Worm (Caenorhabditis elegans) whole organism, mixed stage, embryonic: ENCODE results near the gene thk-1.

Source experiments
- M03D4.4 ChIP-seq: sonication (generic microtip); optimal IDR thresholded peaks from 2 replicates; lab custom pipeline; 2017; ENCODE audit warnings: mild to moderate bottlenecking, missing genetic modification characterization, missing compliant biosample characterization
- bed-3 ChIP-seq: fragments of 200-800 bp; sonication (Bioruptor generic); optimal IDR thresholded peaks from 3 replicates; lab custom pipeline; 2018; ENCODE audit warnings: mild to moderate bottlenecking, missing genetic modification characterization, moderate library complexity, missing compliant biosample characterization
- blmp-1 ChIP-seq: fragments of 150-350 bp; optimal IDR thresholded peaks from 2 replicates; lab custom pipeline; 2014; ENCODE audit warnings: missing biosample characterization, missing genetic modification characterization
- ceh-39 ChIP-seq: fragments of 150-350 bp; optimal IDR thresholded peaks from 2 replicates; lab custom pipeline; 2014; ENCODE audit warnings: missing biosample characterization, missing genetic modification characterization
- ceh-43 ChIP-seq: fragments of 200-800 bp; sonication (Bioruptor generic); optimal IDR thresholded peaks from 2 replicates; lab custom pipeline; 2018; ENCODE audit warnings: mild to moderate bottlenecking, missing genetic modification characterization, moderate library complexity, missing compliant biosample characterization
- ceh-83 ChIP-seq: fragments of 200-800 bp; sonication (Bioruptor generic); optimal IDR thresholded peaks from 2 replicates; lab custom pipeline; 2018; ENCODE audit warnings: mild to moderate bottlenecking, missing genetic modification characterization, missing compliant biosample characterization
- ces-1 ChIP-seq: fragments of 150-350 bp; optimal IDR thresholded peaks from 2 replicates; lab custom pipeline; 2014; ENCODE audit warnings: missing biosample characterization, missing genetic modification reagents, missing genetic modification characterization
- cnd-1 ChIP-seq: fragments of 200-800 bp; sonication (Bioruptor generic); optimal IDR thresholded peaks from 2 replicates; lab custom pipeline; 2018; ENCODE audit warnings: mild to moderate bottlenecking, missing genetic modification characterization, missing compliant biosample characterization
- drap-1 ChIP-seq: fragments of 200-800 bp; sonication (Bioruptor generic); optimal IDR thresholded peaks from 3 replicates; lab custom pipeline; 2018; ENCODE audit warnings: mild to moderate bottlenecking, missing genetic modification characterization, missing compliant biosample characterization
- elt-3 ChIP-seq: fragments of 150-350 bp; optimal IDR thresholded peaks from 2 replicates; lab custom pipeline; 2014; ENCODE audit warnings: missing biosample characterization, missing genetic modification characterization
- flh-1 ChIP-seq: fragments of 200-800 bp; sonication (Bioruptor generic); optimal IDR thresholded peaks from 2 replicates; lab custom pipeline; 2018; ENCODE audit warnings: mild to moderate bottlenecking, missing genetic modification characterization, moderate library complexity, missing compliant biosample characterization
- ham-2 ChIP-seq: fragments of 200-800 bp; sonication (Bioruptor generic); optimal IDR thresholded peaks from 2 replicates; lab custom pipeline; 2018; ENCODE audit warnings: mild to moderate bottlenecking, missing genetic modification characterization, missing compliant biosample characterization
- hlh-1 ChIP-seq: fragments of 150-350 bp; optimal IDR thresholded peaks from 2 replicates; lab custom pipeline; 2014; ENCODE audit warnings: missing biosample characterization, missing genetic modification reagents, missing genetic modification characterization
- lin-13 ChIP-seq: fragments of 150-350 bp; optimal IDR thresholded peaks from 2 replicates; lab custom pipeline; 2014; ENCODE audit warnings: missing biosample characterization, missing genetic modification characterization
- lin-32 ChIP-seq: fragments of 200-800 bp; sonication (Bioruptor generic); optimal IDR thresholded peaks from 2 replicates; lab custom pipeline; 2018; ENCODE audit warnings: mild to moderate bottlenecking, missing genetic modification characterization, missing compliant biosample characterization
- lsy-2 ChIP-seq: fragments of 150-350 bp; optimal IDR thresholded peaks from 2 replicates; lab custom pipeline; 2014; ENCODE audit warnings: missing biosample characterization, missing genetic modification characterization
- mab-5 ChIP-seq: fragments of 150-350 bp; optimal IDR thresholded peaks from 2 replicates; lab custom pipeline; 2014; ENCODE audit warnings: missing biosample characterization, missing genetic modification characterization
- mep-1 ChIP-seq: fragments of 150-350 bp; optimal IDR thresholded peaks from 2 replicates; lab custom pipeline; 2017; ENCODE audit warnings: missing biosample characterization, missing genetic modification reagents, missing genetic modification characterization, inconsistent platforms
- mls-2 ChIP-seq: sonication (generic microtip); optimal IDR thresholded peaks from 2 replicates; lab custom pipeline; 2016; ENCODE audit warnings: mild to moderate bottlenecking, missing genetic modification characterization, moderate library complexity, missing compliant biosample characterization
- nhr-12 ChIP-seq: fragments of 150-350 bp; optimal IDR thresholded peaks from 2 replicates; lab custom pipeline; 2014; ENCODE audit warnings: missing biosample characterization, missing genetic modification characterization
- nhr-2 ChIP-seq: fragments of 150-350 bp; optimal IDR thresholded peaks from 2 replicates; lab custom pipeline; 2014; ENCODE audit warnings: missing biosample characterization, missing genetic modification characterization
- nhr-237 ChIP-seq: fragments of 150-350 bp; optimal IDR thresholded peaks from 2 replicates; lab custom pipeline; 2014; ENCODE audit warnings: missing biosample characterization, missing genetic modification characterization
- nhr-28 ChIP-seq: fragments of 150-350 bp; optimal IDR thresholded peaks from 2 replicates; lab custom pipeline; 2014; ENCODE audit warnings: missing biosample characterization, missing genetic modification characterization
- pha-4 ChIP-seq: fragments of 150-350 bp; optimal IDR thresholded peaks from 2 replicates; lab custom pipeline; 2018; ENCODE audit warnings: missing biosample characterization, missing genetic modification reagents, missing genetic modification characterization
- snpc-4 ChIP-seq: fragments of 150-350 bp; optimal IDR thresholded peaks from 2 replicates; lab custom pipeline; 2014; ENCODE audit warnings: missing biosample characterization, missing genetic modification characterization
- sptf-1 ChIP-seq: sonication (generic microtip); optimal IDR thresholded peaks from 2 replicates; lab custom pipeline; 2017; ENCODE audit warnings: mild to moderate bottlenecking, missing genetic modification characterization, moderate library complexity, missing compliant biosample characterization
- tbx-8 ChIP-seq: fragments of 200-800 bp; sonication (Bioruptor generic); optimal IDR thresholded peaks from 2 replicates; lab custom pipeline; 2018; ENCODE audit warnings: mild to moderate bottlenecking, missing genetic modification characterization, moderate library complexity, missing compliant biosample characterization
- unc-120 ChIP-seq: sonication (generic microtip); optimal IDR thresholded peaks from 2 replicates; lab custom pipeline; 2017; ENCODE audit warnings: missing genetic modification characterization, missing compliant biosample characterization; ENCODE audit not compliant: poor library complexity, severe bottlenecking
- unc-39 ChIP-seq: fragments of 150-350 bp; optimal IDR thresholded peaks from 2 replicates; lab custom pipeline; 2014; ENCODE audit warnings: missing biosample characterization, missing genetic modification characterization
- unc-62 ChIP-seq: fragments of 150-350 bp; optimal IDR thresholded peaks from 2 replicates; lab custom pipeline; 2014; ENCODE audit warnings: missing biosample characterization, missing genetic modification reagents, missing genetic modification characterization
- ztf-11 ChIP-seq: fragments of 150-350 bp; optimal IDR thresholded peaks from 2 replicates; lab custom pipeline; 2014; ENCODE audit warnings: missing biosample characterization, missing genetic modification characterization

Gene thk-1

ce11 chrIV:10311115-10311514 lies 29.7 kb upstream of the thk-1 start:
- no peak for TF ChIP-seq ceh-43
- no peak for TF ChIP-seq tbx-8 (GFP tag; lab: Kevin White, UChicago)
- TF ChIP-seq, all 35 proteins: peak for 0

- TF ChIP-seq blmp-1 (no peak), ces-1 (GFP tag; lab: Kevin White, UChicago) (no peak), ceh-39 (tag; lab: Kevin White, UChicago) (no peak), nhr-2 (tag; lab: Kevin White, UChicago) (no peak), M03D4.4 (tag; lab: Kevin White, UChicago) (no peak), elt-3 (tag; lab: Kevin White, UChicago) (no peak), snpc-4 (tag; lab: Kevin White, UChicago) (no peak), ztf-11 (tag; lab: Kevin White, UChicago) (no peak), nhr-12 (no peak), hlh-1 (tag; lab: Kevin White, UChicago) (no peak)
- TF ChIP-seq, all 35 proteins: peak for 0
Measured at ce11 chrIV:10310329-10310728, 28.9 kb upstream of the thk-1 start, which contains the start of gene R09E10.8. TSS of gene R09E10.8 (minus strand) at chrIV:10310429.

- no peak for TF ChIP-seq mab-5
- no peak for TF ChIP-seq ham-2 (GFP tag; lab: Kevin White, UChicago)
- no peak for TF ChIP-seq hlh-1 (tag; lab: Kevin White, UChicago)
- TF ChIP-seq ceh-43, result no peak
- no peak for TF ChIP-seq nhr-12
- TF ChIP-seq ztf-11 (tag; lab: Kevin White, UChicago), result no peak
- no peak for TF ChIP-seq drap-1 (GFP tag; lab: Kevin White, UChicago)
- TF ChIP-seq lin-13 (tag; lab: Kevin White, UChicago), result no peak
- no peak for TF ChIP-seq lsy-2 (tag; lab: Kevin White, UChicago)
Measured at ce11 chrIV:10304383-10304782, 23.0 kb upstream of the thk-1 start.

ce11 chrIV:10302203-10302602 lies 20.8 kb upstream of the thk-1 start, which contains the start of gene R09E10.5:
TSS of gene R09E10.5 (minus strand) at chrIV:10302303.
- no peak for TF ChIP-seq nhr-237 (tag; lab: Kevin White, UChicago)
- TF ChIP-seq nhr-28 (tag; lab: Kevin White, UChicago), result no peak
- no peak for TF ChIP-seq blmp-1
- TF ChIP-seq cnd-1 (tag; lab: Kevin White, UChicago), result no peak
- TF ChIP-seq flh-1, result no peak
- TF ChIP-seq unc-62, result no peak
- no peak for TF ChIP-seq sptf-1 (tag; lab: Kevin White, UChicago)
- no peak for TF ChIP-seq mls-2
- no peak for TF ChIP-seq bed-3 (GFP tag; lab: Kevin White, UChicago)
- no peak for TF ChIP-seq M03D4.4 (tag; lab: Kevin White, UChicago)

- TF ChIP-seq ceh-83, result no peak
- TF ChIP-seq ces-1 (GFP tag; lab: Kevin White, UChicago), result no peak
- no peak for TF ChIP-seq mab-5
- TF ChIP-seq hlh-1 (tag; lab: Kevin White, UChicago), result no peak
- no peak for TF ChIP-seq lin-32 (GFP tag; lab: Kevin White, UChicago)
- no peak for TF ChIP-seq pha-4 (tag; lab: Kevin White, UChicago)
- no peak for TF ChIP-seq ceh-43
- TF ChIP-seq tbx-8 (GFP tag; lab: Kevin White, UChicago), result no peak
- TF ChIP-seq, all 35 proteins: peak for 0
Measured at ce11 chrIV:10296036-10296435, 14.7 kb upstream of the thk-1 start.

- TF ChIP-seq ham-2 (GFP tag; lab: Kevin White, UChicago), result no peak
Measured at ce11 chrIV:10295084-10295483, 13.7 kb upstream of the thk-1 start, which contains the start of gene R09E10.13. TSS of gene R09E10.13 (minus strand) at chrIV:10295144.

ce11 chrIV:10294030-10294429 lies 12.6 kb upstream of the thk-1 start, which contains the start of gene R09E10.6:
TSS of gene R09E10.6 (minus strand) at chrIV:10294130.
- TF ChIP-seq nhr-237 (tag; lab: Kevin White, UChicago) (no peak), unc-120 (tag; lab: Kevin White, UChicago) (no peak), elt-3 (tag; lab: Kevin White, UChicago) (no peak), mep-1 (tag; lab: Kevin White, UChicago) (no peak), ham-2 (GFP tag; lab: Kevin White, UChicago) (no peak), nhr-2 (tag; lab: Kevin White, UChicago) (no peak), tbx-8 (GFP tag; lab: Kevin White, UChicago) (no peak), unc-39 (no peak), nhr-28 (tag; lab: Kevin White, UChicago) (no peak)
